Worm (Caenorhabditis elegans) whole organism, L4 larva: Measurements from ENCODE around the gene Y47D3A.1.
A peak's percentile ranks its signal among the peaks of the same experiment; 100 is the strongest.

Experiments
- D1046.2 ChIP-seq: fragments of 200-800 bp; sonication (Bioruptor generic); IDR thresholded peaks from 2 replicates; pipeline ENCODE4 v1.3.6; 2022; ENCODE audit warnings: missing genetic modification characterization, missing compliant biosample characterization
- F10B5.3 ChIP-seq: sonication (generic microtip); optimal IDR thresholded peaks from 2 replicates; lab custom pipeline; 2016; ENCODE audit warnings: mild to moderate bottlenecking, missing genetic modification characterization, missing compliant biosample characterization
- Y105C5A.15 ChIP-seq: fragments of 200-800 bp; sonication (Bioruptor generic); IDR thresholded peaks from 2 replicates; pipeline ENCODE4 v1.3.6; 2022; ENCODE audit warnings: missing genetic modification characterization, missing compliant biosample characterization
- Y48G9A.11 ChIP-seq: fragments of 200-800 bp; sonication (Bioruptor generic); IDR thresholded peaks from 2 replicates; pipeline ENCODE4 v1.3.6; 2022; ENCODE audit warnings: missing genetic modification reagents, missing genetic modification characterization, missing compliant biosample characterization
- ZK337.2 ChIP-seq: fragments of 200-800 bp; sonication (Bioruptor generic); IDR thresholded peaks from 2 replicates; pipeline ENCODE4 v1.3.6; 2022; ENCODE audit warnings: missing genetic modification reagents, missing genetic modification characterization, missing compliant biosample characterization
- ZK546.5 ChIP-seq, 2 experiments: sonication (generic microtip); optimal IDR thresholded peaks; 2 replicates each; lab custom pipeline; 2017; ENCODE audit warnings: missing biosample characterization in 2 of 2, missing genetic modification characterization in 2 of 2
- ces-1 ChIP-seq: fragments of 150-350 bp; sonication (generic microtip); optimal IDR thresholded peaks from 4 replicates; lab custom pipeline; 2014; ENCODE audit warnings: missing biosample characterization, missing genetic modification reagents, missing genetic modification characterization
- cey-2 ChIP-seq: sonication (generic microtip); optimal IDR thresholded peaks from 3 replicates; lab custom pipeline; 2017; ENCODE audit warnings: missing genetic modification characterization, mild to moderate bottlenecking, missing compliant biosample characterization, antibody characterized with exemption, borderline replicate concordance; ENCODE audit not compliant: insufficient read depth
- ctbp-1 ChIP-seq: fragments of 200-800 bp; sonication (Bioruptor generic); IDR thresholded peaks from 2 replicates; pipeline ENCODE4 v1.3.6; 2022; ENCODE audit warnings: missing genetic modification reagents, missing genetic modification characterization, missing compliant biosample characterization
- daf-12 ChIP-seq: fragments of 150-350 bp; optimal IDR thresholded peaks from 2 replicates; lab custom pipeline; 2014; ENCODE audit warnings: missing biosample characterization, missing genetic modification reagents, missing genetic modification characterization
- dmd-6 ChIP-seq: fragments of 200-800 bp; sonication (Bioruptor generic); IDR thresholded peaks from 2 replicates; pipeline ENCODE4 v1.3.6; 2022; ENCODE audit warnings: missing genetic modification reagents, missing genetic modification characterization, missing compliant biosample characterization
- dmd-8 ChIP-seq: fragments of 200-800 bp; sonication (Bioruptor generic); IDR thresholded peaks from 2 replicates; pipeline ENCODE4 v1.3.6; 2022; ENCODE audit warnings: missing genetic modification characterization, missing compliant biosample characterization
- dmd-9 ChIP-seq: fragments of 200-800 bp; sonication (Bioruptor generic); IDR thresholded peaks from 2 replicates; pipeline ENCODE4 v1.3.6; 2022; ENCODE audit warnings: missing genetic modification reagents, missing genetic modification characterization, missing compliant biosample characterization
- dpl-1 ChIP-seq: fragments of 150-350 bp; optimal IDR thresholded peaks from 2 replicates; lab custom pipeline; 2014; ENCODE audit warnings: missing biosample characterization, missing genetic modification reagents, missing genetic modification characterization
- duxl-1 ChIP-seq: sonication (generic microtip); optimal IDR thresholded peaks from 2 replicates; lab custom pipeline; 2016; ENCODE audit warnings: mild to moderate bottlenecking, missing genetic modification characterization, moderate library complexity, missing compliant biosample characterization; ENCODE audit not compliant: poor library complexity
- dve-1 ChIP-seq: sonication (generic microtip); optimal IDR thresholded peaks from 2 replicates; lab custom pipeline; 2017; ENCODE audit warnings: antibody characterized with exemption, mild to moderate bottlenecking, missing genetic modification characterization, missing compliant biosample characterization; ENCODE audit not compliant: insufficient read depth
- egl-27 ChIP-seq: sonication (generic microtip); optimal IDR thresholded peaks from 3 replicates; lab custom pipeline; 2017; ENCODE audit warnings: missing biosample characterization, missing genetic modification reagents, missing genetic modification characterization
- egl-43 ChIP-seq: fragments of 200-800 bp; sonication (Bioruptor generic); IDR thresholded peaks from 2 replicates; pipeline ENCODE4 v1.3.6; 2022; ENCODE audit warnings: missing genetic modification reagents, missing genetic modification characterization, missing compliant biosample characterization
- fkh-10 ChIP-seq: fragments of 150-350 bp; optimal IDR thresholded peaks from 2 replicates; lab custom pipeline; 2014; ENCODE audit warnings: missing biosample characterization, missing genetic modification reagents, missing genetic modification characterization
- hlh-11 ChIP-seq: fragments of 200-800 bp; sonication (Bioruptor generic); optimal IDR thresholded peaks from 2 replicates; lab custom pipeline; 2018; ENCODE audit warnings: mild to moderate bottlenecking, missing genetic modification characterization, missing compliant biosample characterization
- hlh-30 ChIP-seq: sonication (generic microtip); optimal IDR thresholded peaks from 2 replicates; lab custom pipeline; 2017; ENCODE audit warnings: antibody characterized with exemption, mild to moderate bottlenecking, missing genetic modification characterization, missing compliant biosample characterization; ENCODE audit not compliant: insufficient read depth
- jun-1 ChIP-seq: fragments of 150-350 bp; optimal IDR thresholded peaks from 2 replicates; lab custom pipeline; 2014; ENCODE audit warnings: missing biosample characterization, missing genetic modification reagents, missing genetic modification characterization
- lin-15B ChIP-seq: fragments of 150-350 bp; sonication (generic microtip); optimal IDR thresholded peaks from 3 replicates; lab custom pipeline; 2014; ENCODE audit warnings: missing biosample characterization, missing genetic modification characterization
- lin-29 ChIP-seq: fragments of 200-800 bp; sonication (Bioruptor generic); IDR thresholded peaks from 2 replicates; pipeline ENCODE4 v1.3.6; 2022; ENCODE audit warnings: missing genetic modification reagents, missing genetic modification characterization, missing compliant biosample characterization
- lin-38 ChIP-seq: fragments of 200-800 bp; sonication (Bioruptor generic); IDR thresholded peaks from 2 replicates; pipeline ENCODE4 v1.3.6; 2022; ENCODE audit warnings: missing genetic modification reagents, missing genetic modification characterization, missing compliant biosample characterization
- mes-2 ChIP-seq: sonication (generic microtip); optimal IDR thresholded peaks from 2 replicates; lab custom pipeline; 2016; ENCODE audit warnings: missing genotype, mild to moderate bottlenecking, missing genetic modification characterization, missing compliant biosample characterization; ENCODE audit not compliant: poor library complexity, severe bottlenecking
- nhr-102 ChIP-seq: sonication (generic microtip); optimal IDR thresholded peaks from 2 replicates; lab custom pipeline; 2016; ENCODE audit warnings: mild to moderate bottlenecking, missing genetic modification characterization, moderate library complexity, missing compliant biosample characterization
- nhr-11 ChIP-seq: fragments of 150-350 bp; optimal IDR thresholded peaks from 2 replicates; lab custom pipeline; 2014; ENCODE audit warnings: missing biosample characterization, missing genetic modification characterization
- nhr-41 ChIP-seq: fragments of 200-800 bp; sonication (Bioruptor generic); IDR thresholded peaks from 2 replicates; pipeline ENCODE4 v1.3.6; 2022; ENCODE audit warnings: missing genetic modification reagents, missing genetic modification characterization, missing compliant biosample characterization
- nhr-42 ChIP-seq: fragments of 200-800 bp; sonication (Bioruptor generic); IDR thresholded peaks from 2 replicates; pipeline ENCODE4 v1.3.6; 2022; ENCODE audit warnings: missing genetic modification characterization, missing compliant biosample characterization
- nhr-6 ChIP-seq: fragments of 150-350 bp; optimal IDR thresholded peaks from 2 replicates; lab custom pipeline; 2014; ENCODE audit warnings: missing biosample characterization, missing genetic modification characterization
- pqm-1 ChIP-seq: sonication (generic microtip); optimal IDR thresholded peaks from 2 replicates; lab custom pipeline; 2017; ENCODE audit warnings: missing biosample characterization, missing genetic modification characterization
- tra-1 ChIP-seq: fragments of 200-800 bp; sonication (Bioruptor generic); IDR thresholded peaks from 2 replicates; pipeline ENCODE4 v1.3.6; 2022; ENCODE audit warnings: missing genetic modification reagents, missing genetic modification characterization, missing compliant biosample characterization
- zfp-3 ChIP-seq: fragments of 200-800 bp; sonication (Bioruptor generic); conservative IDR thresholded peaks from 2 replicates; pipeline ENCODE4 v1.3.6; 2022; ENCODE audit warnings: missing genetic modification reagents, missing genetic modification characterization, missing compliant biosample characterization
- zip-11 ChIP-seq: fragments of 200-800 bp; sonication (Bioruptor generic); IDR thresholded peaks from 2 replicates; pipeline ENCODE4 v1.3.6; 2022; ENCODE audit warnings: missing genetic modification characterization, missing compliant biosample characterization

Gene Y47D3A.1

DNA sequence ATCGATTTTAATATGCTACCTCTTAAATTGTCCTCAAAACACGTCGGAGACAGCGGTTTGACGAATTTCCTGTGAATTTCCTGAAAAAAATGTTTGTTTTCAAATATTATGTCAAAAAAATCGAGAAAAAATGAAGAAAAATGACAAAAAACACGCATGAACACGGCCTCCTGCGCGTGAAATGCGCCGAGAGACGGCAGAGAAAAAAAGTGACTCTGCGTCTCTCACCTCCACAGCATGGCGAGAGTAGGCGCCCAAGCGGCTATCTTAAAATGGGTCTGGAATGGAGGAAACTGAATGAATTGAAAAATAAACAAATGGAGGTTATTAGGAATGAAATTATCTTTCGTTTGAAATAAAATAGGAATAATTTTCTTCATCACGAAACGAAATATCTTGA, 30.9 kb downstream of the Y47D3A.1 start (continued):
- TF ChIP-seq dve-1 (peak; percentile 47), nhr-102 (peak; percentile 74), daf-12 (no peak), dpl-1 (peak; percentile 57), lin-38 (GFP tag; lab: Robert Waterston, UW) (peak; percentile 89), hlh-11 (no peak), lin-29 (GFP tag; lab: Robert Waterston, UW) (peak; percentile 81), nhr-11 (peak; percentile 45), D1046.2 (GFP tag; lab: Robert Waterston, UW) (0 out of 2 replicates have a peak, but pooled peaks have one; percentile 30), egl-27 (no peak), nhr-42 (peak; percentile 22; the same call in 1 of the 2 replicates), hlh-30 (tag; lab: Kevin White, UChicago) (peak; percentile 53), dmd-9 (GFP tag; lab: Robert Waterston, UW) (no peak), nhr-6 (tag; lab: Kevin White, UChicago) (peak; percentile 43)

DNA sequence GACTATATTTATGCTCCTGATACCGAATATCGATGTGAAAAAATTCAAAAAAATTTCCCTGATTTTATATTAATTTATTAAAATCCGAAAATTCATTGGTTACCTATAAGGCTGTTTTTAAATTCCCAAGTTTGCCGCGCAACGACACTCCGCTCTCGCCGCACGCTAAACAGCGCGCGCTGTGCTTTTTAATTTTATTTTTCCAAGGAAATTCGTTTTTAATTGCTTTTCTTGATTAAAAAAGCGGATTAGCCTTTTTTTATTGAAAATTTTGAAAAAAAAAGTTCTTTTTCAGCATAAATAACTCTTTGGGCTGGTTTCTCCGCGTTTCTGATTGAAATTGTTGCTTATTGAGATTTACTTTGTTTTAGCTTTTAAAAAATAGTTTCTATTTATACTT, 34.3 kb downstream of the Y47D3A.1 start:
- TF ChIP-seq zip-11 (no peak), cey-2 (tag; lab: Kevin White, UChicago) (no peak), Y48G9A.11 (GFP tag; lab: Robert Waterston, UW) (peak; percentile 65), egl-43 (GFP tag; lab: Robert Waterston, UW) (no peak), dmd-8 (GFP tag; lab: Robert Waterston, UW) (no peak), hlh-30 (tag; lab: Kevin White, UChicago) (no peak)

DNA sequence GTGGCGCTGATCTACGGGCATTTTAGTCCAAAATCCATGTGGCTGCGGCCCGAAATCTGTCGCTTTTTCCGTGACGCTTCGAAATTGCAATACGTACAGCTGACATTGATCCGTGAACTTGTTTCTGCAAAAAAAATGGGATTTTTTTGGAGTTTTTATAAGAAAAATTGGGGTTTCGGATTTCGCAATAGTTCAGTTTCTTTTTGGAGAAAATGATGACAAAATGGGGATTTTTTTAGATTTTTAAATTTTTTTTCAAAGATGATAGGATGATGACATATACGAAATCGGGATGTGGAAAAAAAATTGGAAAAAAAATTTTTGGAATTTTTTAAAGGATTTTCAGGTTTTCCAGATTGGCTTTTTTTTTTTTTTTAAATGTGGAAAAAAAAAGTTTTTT, 40.4 kb downstream of the Y47D3A.1 start:
- TF ChIP-seq fkh-10 (GFP tag; lab: Kevin White, UChicago), result no peak
- no peak for TF ChIP-seq nhr-11
- no peak for TF ChIP-seq ctbp-1
- no peak for TF ChIP-seq pqm-1 (tag; lab: Kevin White, UChicago)
- TF ChIP-seq ZK546.5 (tag; optimal IDR thresholded peaks at IDR 0.05; lab: Kevin White, UChicago), result no peak
- TF ChIP-seq Y105C5A.15 (GFP tag; lab: Robert Waterston, UW), result no peak
- TF ChIP-seq mes-2 (tag; lab: Kevin White, UChicago), result no peak
- TF ChIP-seq tra-1 (GFP tag; lab: Robert Waterston, UW), result no peak
- TF ChIP-seq dmd-6, result no peak; the same call in 1 of the 2 replicates
- no peak for TF ChIP-seq zfp-3 (GFP tag; lab: Robert Waterston, UW)
- no peak for TF ChIP-seq nhr-41

DNA sequence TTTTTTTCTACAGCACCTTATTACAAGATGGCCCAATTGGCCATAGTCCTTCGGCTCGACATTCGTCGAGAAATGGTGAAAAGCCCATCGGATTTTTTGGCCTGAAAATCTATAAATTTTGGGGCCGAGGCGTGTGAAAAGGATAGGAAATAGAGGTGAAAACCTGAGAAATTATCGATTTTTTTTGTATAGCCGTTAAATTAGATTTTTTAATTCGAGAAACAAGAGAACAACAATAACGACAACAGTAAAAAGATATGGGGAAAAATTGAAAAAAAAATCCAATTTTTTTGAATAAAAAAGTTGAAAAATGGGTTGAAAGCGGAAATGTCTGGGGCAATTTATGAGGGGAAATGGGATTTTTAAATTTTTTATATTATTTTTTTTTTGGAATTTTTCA, 41.8 kb downstream of the Y47D3A.1 start, which contains the start of gene hmt-1:
Gene hmt-1, minus strand, starts transcription at position 101 of the 400 bp plus-strand sequence.
- no peak for TF ChIP-seq ZK337.2 (GFP tag; lab: Robert Waterston, UW)

DNA sequence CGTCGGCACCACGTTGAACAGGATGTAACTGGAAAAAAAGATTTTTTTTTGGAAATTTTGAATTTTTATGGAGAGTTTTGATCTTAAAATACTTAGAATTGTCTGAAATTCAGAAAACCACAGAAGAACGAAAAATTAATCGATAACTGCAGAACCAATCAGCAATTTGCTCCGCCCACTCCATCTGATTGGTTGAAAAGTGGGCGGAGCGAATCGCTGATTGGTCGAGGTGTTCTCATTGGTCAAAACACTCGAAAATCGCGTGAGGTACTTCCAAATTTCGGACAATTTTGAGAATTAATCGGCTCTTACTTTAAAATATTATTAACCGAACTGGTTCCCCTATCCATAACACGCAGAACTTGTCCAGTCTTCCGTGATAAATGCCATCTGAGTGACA, 46.0 kb downstream of the Y47D3A.1 start:
- TF ChIP-seq lin-15B (tag; lab: Kevin White, UChicago), result no peak
- TF ChIP-seq duxl-1 (tag; lab: Kevin White, UChicago), result no peak
- no peak for TF ChIP-seq F10B5.3 (tag; lab: Kevin White, UChicago)
- TF ChIP-seq jun-1 (tag; lab: Kevin White, UChicago), result no peak
- no peak for TF ChIP-seq daf-12
- TF ChIP-seq ces-1 (GFP tag; lab: Kevin White, UChicago), result no peak
- no peak for TF ChIP-seq nhr-42
